Worm (Caenorhabditis elegans): ENCODE data around the gene tag-51.

- TF ChIP-seq nhr-12 (tag; optimal IDR thresholded peaks at IDR 0.05) (no peak), nhr-237 (tag; optimal IDR thresholded peaks at IDR 0.05) (no peak), unc-39 (tag; optimal IDR thresholded peaks at IDR 0.05) (no peak), nhr-11 (tag; optimal IDR thresholded peaks at IDR 0.05) (no peak), ama-1 (optimal IDR thresholded peaks at IDR 0.05) (no peak)
Observed at ce11 chrIII:880840-881239, 26.8 kb downstream of the tag-51 start.
